Worm (Caenorhabditis elegans) whole organism, L1 larva: ENCODE data around the gene F28F9.3.

ENCODE experiments used
- ama-1 ChIP-seq: fragments of 150-350 bp; optimal IDR thresholded peaks from 2 replicates; lab custom pipeline; 2014
- ceh-82 ChIP-seq, 3 experiments: fragments of 150-350 bp in 1 of 3; sonication (generic microtip) in 2 of 3; optimal IDR thresholded peaks; 2 replicates each; lab custom pipeline; 2014 to 2017; ENCODE audit warnings: missing biosample characterization in 3 of 3, missing genetic modification characterization in 3 of 3
- dsc-1 ChIP-seq: sonication (generic microtip); optimal IDR thresholded peaks from 2 replicates; lab custom pipeline; 2016; ENCODE audit warnings: mild to moderate bottlenecking, missing genetic modification characterization, missing compliant biosample characterization
- egl-27 ChIP-seq, 2 experiments: fragments of 150-350 bp in 1 of 2; sonication (generic microtip); optimal IDR thresholded peaks; 3 replicates each; lab custom pipeline; 2017 to 2018; ENCODE audit warnings: missing biosample characterization in 2 of 2, missing genetic modification characterization in 2 of 2, missing genetic modification reagents in 2 of 2
- fkh-8 ChIP-seq: sonication (generic microtip); optimal IDR thresholded peaks from 2 replicates; lab custom pipeline; 2016; ENCODE audit warnings: mild to moderate bottlenecking, missing genetic modification characterization, missing compliant biosample characterization
- lin-13 ChIP-seq: fragments of 150-350 bp; optimal IDR thresholded peaks from 2 replicates; lab custom pipeline; 2014; ENCODE audit warnings: missing biosample characterization, missing genetic modification reagents, missing genetic modification characterization
- lin-39 ChIP-seq: fragments of 150-350 bp; optimal IDR thresholded peaks from 2 replicates; lab custom pipeline; 2014; ENCODE audit warnings: missing biosample characterization, missing genetic modification reagents, missing genetic modification characterization
- mdl-1 ChIP-seq, 2 experiments: fragments of 150-350 bp; optimal IDR thresholded peaks; 2 replicates each; lab custom pipeline; 2014 to 2017; ENCODE audit warnings: missing biosample characterization in 2 of 2, missing genetic modification characterization in 2 of 2, inconsistent platforms in 1 of 2
- rnt-1 ChIP-seq: sonication (generic microtip); optimal IDR thresholded peaks from 2 replicates; lab custom pipeline; 2016; ENCODE audit warnings: mild to moderate bottlenecking, missing genetic modification characterization, moderate library complexity, missing compliant biosample characterization
- unc-86 ChIP-seq: sonication (generic microtip); optimal IDR thresholded peaks from 2 replicates; lab custom pipeline; 2016; ENCODE audit warnings: missing genetic modification characterization, missing compliant biosample characterization

ce11 chrIV:3800952-3801351, 25.7 kb upstream of the F28F9.3 start, which contains the start of gene osm-3:
- TF ChIP-seq dsc-1 (tag; lab: Kevin White, UChicago): no peak
- no peak for TF ChIP-seq fkh-8 (tag; lab: Kevin White, UChicago)
- no peak for TF ChIP-seq lin-39 (tag; lab: Kevin White, UChicago)
- no peak for TF ChIP-seq lin-13 (GFP tag; lab: Kevin White, UChicago)
- no peak for TF ChIP-seq ama-1 (lab: Kevin White, UChicago)
- TF ChIP-seq ceh-82 (tag; optimal IDR thresholded peaks at IDR 0.05; lab: Kevin White, UChicago): no peak
- no peak for TF ChIP-seq mdl-1 (tag; optimal IDR thresholded peaks at IDR 0.05; lab: Kevin White, UChicago)
- no peak for TF ChIP-seq unc-86 (tag; lab: Kevin White, UChicago)
- no peak for TF ChIP-seq rnt-1 (tag; lab: Kevin White, UChicago)
- no peak for TF ChIP-seq egl-27 (tag; optimal IDR thresholded peaks at IDR 0.05; lab: Kevin White, UChicago)
